Worm (Caenorhabditis elegans) whole organism, L2 larva: ENCODE data around the gene B0280.11.

Experiments
- C34F6.9 ChIP-seq: fragments of 150-350 bp; optimal IDR thresholded peaks from 2 replicates; lab custom pipeline; 2014; ENCODE audit warnings: missing biosample characterization, missing genetic modification characterization
- F13H6.1 ChIP-seq: sonication (generic microtip); optimal IDR thresholded peaks from 2 replicates; lab custom pipeline; 2016; ENCODE audit warnings: missing genetic modification characterization, missing compliant biosample characterization
- R02D3.7 ChIP-seq: fragments of 150-350 bp; optimal IDR thresholded peaks from 2 replicates; lab custom pipeline; 2014; ENCODE audit warnings: missing biosample characterization, missing genetic modification characterization
- Y55F3AM.14 ChIP-seq: fragments of 200-800 bp; sonication (Bioruptor generic); optimal IDR thresholded peaks from 2 replicates; lab custom pipeline; 2018; ENCODE audit warnings: mild to moderate bottlenecking, missing genetic modification characterization, missing compliant biosample characterization
- ZK546.5 ChIP-seq: sonication (generic microtip); optimal IDR thresholded peaks from 2 replicates; lab custom pipeline; 2017; ENCODE audit warnings: missing biosample characterization, missing genetic modification characterization
- alr-1 ChIP-seq: fragments of 150-350 bp; optimal IDR thresholded peaks from 2 replicates; lab custom pipeline; 2014; ENCODE audit warnings: missing biosample characterization, missing genetic modification characterization
- aly-2 ChIP-seq: fragments of 150-350 bp; optimal IDR thresholded peaks from 2 replicates; lab custom pipeline; 2014; ENCODE audit warnings: missing biosample characterization, missing genetic modification characterization
- ama-1 ChIP-seq: fragments of 150-350 bp; optimal IDR thresholded peaks from 2 replicates; lab custom pipeline; 2018; ENCODE audit warnings: inconsistent platforms
- blmp-1 ChIP-seq: sonication (generic microtip); optimal IDR thresholded peaks from 2 replicates; lab custom pipeline; 2017; ENCODE audit warnings: missing genetic modification characterization, mild to moderate bottlenecking, missing compliant biosample characterization, antibody characterized with exemption, moderate library complexity; ENCODE audit not compliant: insufficient read depth
- ceh-16 ChIP-seq: fragments of 150-350 bp; optimal IDR thresholded peaks from 2 replicates; lab custom pipeline; 2014; ENCODE audit warnings: missing biosample characterization, missing genetic modification characterization
- ceh-82 ChIP-seq: fragments of 150-350 bp; optimal IDR thresholded peaks from 2 replicates; lab custom pipeline; 2014; ENCODE audit warnings: missing biosample characterization, missing genetic modification characterization
- crh-2 ChIP-seq: sonication (generic microtip); optimal IDR thresholded peaks from 2 replicates; lab custom pipeline; 2017; ENCODE audit warnings: missing biosample characterization, missing genetic modification characterization
- dmd-4 ChIP-seq: sonication (generic microtip); optimal IDR thresholded peaks from 2 replicates; lab custom pipeline; 2017; ENCODE audit warnings: missing biosample characterization, missing genetic modification characterization
- egl-27 ChIP-seq: sonication (generic microtip); optimal IDR thresholded peaks from 3 replicates; lab custom pipeline; 2017; ENCODE audit warnings: missing biosample characterization, missing genetic modification reagents, missing genetic modification characterization
- elt-1 ChIP-seq: fragments of 150-350 bp; optimal IDR thresholded peaks from 2 replicates; lab custom pipeline; 2014; ENCODE audit warnings: missing biosample characterization, missing genetic modification characterization
- elt-3 ChIP-seq: sonication (generic microtip); optimal IDR thresholded peaks from 2 replicates; lab custom pipeline; 2017; ENCODE audit warnings: missing biosample characterization, missing genetic modification characterization
- fos-1 ChIP-seq: fragments of 150-350 bp; optimal IDR thresholded peaks from 2 replicates; lab custom pipeline; 2014; ENCODE audit warnings: missing biosample characterization, missing genetic modification characterization
- gmeb-1 ChIP-seq: fragments of 150-350 bp; optimal IDR thresholded peaks from 2 replicates; lab custom pipeline; 2014; ENCODE audit warnings: missing biosample characterization, missing genetic modification characterization
- lin-11 ChIP-seq: fragments of 150-350 bp; sonication (generic microtip); optimal IDR thresholded peaks from 2 replicates; lab custom pipeline; 2014; ENCODE audit warnings: missing biosample characterization, missing genetic modification characterization, inconsistent platforms, mixed read lengths
- lin-13 ChIP-seq: fragments of 150-350 bp; optimal IDR thresholded peaks from 2 replicates; lab custom pipeline; 2014; ENCODE audit warnings: missing biosample characterization, missing genetic modification reagents, missing genetic modification characterization
- lin-39 ChIP-seq: fragments of 150-350 bp; optimal IDR thresholded peaks from 2 replicates; lab custom pipeline; 2014; ENCODE audit warnings: missing biosample characterization, missing genetic modification reagents, missing genetic modification characterization
- mab-5 ChIP-seq: fragments of 150-350 bp; optimal IDR thresholded peaks from 2 replicates; lab custom pipeline; 2014; ENCODE audit warnings: missing biosample characterization, missing genetic modification characterization
- mbf-1 ChIP-seq: sonication (generic microtip); optimal IDR thresholded peaks from 2 replicates; lab custom pipeline; 2017; ENCODE audit warnings: missing biosample characterization, missing genetic modification characterization
- mdl-1 ChIP-seq, 2 experiments: fragments of 150-350 bp in 1 of 2; sonication (generic microtip) in 1 of 2; optimal IDR thresholded peaks; 2 replicates each; lab custom pipeline; 2017; ENCODE audit warnings: missing biosample characterization in 2 of 2, missing genetic modification characterization in 2 of 2
- nhr-11 ChIP-seq: fragments of 150-350 bp; optimal IDR thresholded peaks from 2 replicates; lab custom pipeline; 2014; ENCODE audit warnings: missing biosample characterization, missing genetic modification characterization
- nhr-129 ChIP-seq: fragments of 150-350 bp; optimal IDR thresholded peaks from 2 replicates; lab custom pipeline; 2014; ENCODE audit warnings: missing biosample characterization, missing genetic modification characterization
- nhr-21 ChIP-seq: fragments of 150-350 bp; optimal IDR thresholded peaks from 2 replicates; lab custom pipeline; 2014; ENCODE audit warnings: missing biosample characterization, missing genetic modification characterization
- nhr-237 ChIP-seq: fragments of 150-350 bp; optimal IDR thresholded peaks from 2 replicates; lab custom pipeline; 2014; ENCODE audit warnings: missing biosample characterization, missing genetic modification characterization
- nhr-25 ChIP-seq: fragments of 150-350 bp; sonication (generic microtip); optimal IDR thresholded peaks from 3 replicates; lab custom pipeline; 2014; ENCODE audit warnings: missing biosample characterization, missing genetic modification characterization
- nhr-6 ChIP-seq: fragments of 150-350 bp; optimal IDR thresholded peaks from 2 replicates; lab custom pipeline; 2014; ENCODE audit warnings: missing biosample characterization, missing genetic modification characterization
- nhr-77 ChIP-seq: fragments of 150-350 bp; optimal IDR thresholded peaks from 2 replicates; lab custom pipeline; 2014; ENCODE audit warnings: missing biosample characterization, missing genetic modification characterization
- peb-1 ChIP-seq: fragments of 150-350 bp; optimal IDR thresholded peaks from 2 replicates; lab custom pipeline; 2014; ENCODE audit warnings: missing biosample characterization, missing genetic modification characterization
- sem-4 ChIP-seq: fragments of 150-350 bp; optimal IDR thresholded peaks from 2 replicates; lab custom pipeline; 2014; ENCODE audit warnings: missing biosample characterization, missing genetic modification reagents, missing genetic modification characterization
- skn-1 ChIP-seq: sonication (generic microtip); optimal IDR thresholded peaks from 2 replicates; lab custom pipeline; 2017; ENCODE audit warnings: missing biosample characterization, missing genetic modification characterization
- sma-3 ChIP-seq: sonication (generic microtip); optimal IDR thresholded peaks from 2 replicates; lab custom pipeline; 2016; ENCODE audit warnings: missing genetic modification reagents, missing genetic modification characterization, missing compliant biosample characterization
- sma-9 ChIP-seq, 2 experiments: fragments of 150-350 bp in 1 of 2; sonication (generic microtip) in 1 of 2; optimal IDR thresholded peaks; 2 replicates each; lab custom pipeline; 2014 to 2016; ENCODE audit warnings: missing genetic modification characterization in 2 of 2, mild to moderate bottlenecking in 1 of 2, missing biosample characterization in 1 of 2, missing compliant biosample characterization in 1 of 2, missing genetic modification reagents in 1 of 2, moderate library complexity in 1 of 2
- snpc-4 ChIP-seq: fragments of 150-350 bp; optimal IDR thresholded peaks from 2 replicates; lab custom pipeline; 2014; ENCODE audit warnings: missing biosample characterization, missing genetic modification characterization
- unc-39 ChIP-seq: fragments of 150-350 bp; optimal IDR thresholded peaks from 2 replicates; lab custom pipeline; 2014; ENCODE audit warnings: missing biosample characterization, missing genetic modification characterization
- unc-62 ChIP-seq: fragments of 150-350 bp; optimal IDR thresholded peaks from 2 replicates; lab custom pipeline; 2014; ENCODE audit warnings: missing biosample characterization, missing genetic modification reagents, missing genetic modification characterization
- zag-1 ChIP-seq: fragments of 150-350 bp; optimal IDR thresholded peaks from 2 replicates; lab custom pipeline; 2014; ENCODE audit warnings: missing biosample characterization, missing genetic modification characterization
- ztf-1 ChIP-seq: fragments of 200-800 bp; sonication (Bioruptor generic); conservative IDR thresholded peaks from 2 replicates; pipeline ENCODE4 v1.3.6; 2022; ENCODE audit warnings: missing genetic modification characterization, missing compliant biosample characterization
- ztf-11 ChIP-seq: sonication (generic microtip); optimal IDR thresholded peaks from 2 replicates; lab custom pipeline; 2017; ENCODE audit warnings: missing biosample characterization, missing genetic modification characterization
- ztf-4 ChIP-seq: fragments of 150-350 bp; optimal IDR thresholded peaks from 2 replicates; lab custom pipeline; 2014; ENCODE audit warnings: missing biosample characterization, missing genetic modification characterization

The B0280.11 gene

DNA sequence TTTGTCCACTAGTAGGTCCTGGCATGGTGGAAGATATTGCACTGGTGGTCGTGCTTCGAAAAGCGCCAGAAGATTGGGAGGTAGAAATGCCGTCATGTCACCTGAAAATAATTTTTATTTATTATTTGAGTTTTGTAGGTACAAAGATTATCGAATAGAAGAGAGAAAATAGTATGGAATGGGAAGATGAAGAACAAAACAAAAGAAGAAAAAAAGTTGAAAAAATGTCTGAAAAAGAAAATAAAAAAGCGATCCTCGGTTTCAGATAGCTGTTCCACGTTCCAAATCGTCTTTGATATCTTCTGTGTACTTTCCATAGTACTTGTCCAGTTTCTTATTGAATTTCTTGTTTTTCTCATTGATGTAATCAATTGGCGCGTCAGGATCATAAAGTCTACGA is 23.0 kb upstream of the B0280.11 start, which contains the start of gene rnp-7:
Gene rnp-7, minus strand, starts transcription at position 101 of the 400 bp plus-strand sequence.
- TF ChIP-seq snpc-4 (tag; lab: Kevin White, UChicago) (no peak), ztf-1 (no peak), F13H6.1 (no peak), unc-39 (tag; lab: Kevin White, UChicago) (no peak), nhr-237 (tag; lab: Kevin White, UChicago) (no peak), peb-1 (tag; lab: Kevin White, UChicago) (no peak), sma-9 (GFP tag; optimal IDR thresholded peaks at IDR 0.05; lab: Kevin White, UChicago) (no peak), sma-9 (tag; optimal IDR thresholded peaks at IDR 0.05; lab: Kevin White, UChicago) (no peak), mab-5 (tag; lab: Kevin White, UChicago) (no peak), gmeb-1 (tag; lab: Kevin White, UChicago) (no peak), dmd-4 (tag; lab: Kevin White, UChicago) (no peak), R02D3.7 (tag; lab: Kevin White, UChicago) (no peak), elt-1 (no peak), lin-13 (GFP tag; lab: Kevin White, UChicago) (no peak), blmp-1 (tag; lab: Kevin White, UChicago) (no peak), sma-3 (GFP tag; lab: Kevin White, UChicago) (no peak), nhr-6 (tag; lab: Kevin White, UChicago) (no peak), crh-2 (tag; lab: Kevin White, UChicago) (no peak), skn-1 (tag; lab: Kevin White, UChicago) (no peak)

DNA sequence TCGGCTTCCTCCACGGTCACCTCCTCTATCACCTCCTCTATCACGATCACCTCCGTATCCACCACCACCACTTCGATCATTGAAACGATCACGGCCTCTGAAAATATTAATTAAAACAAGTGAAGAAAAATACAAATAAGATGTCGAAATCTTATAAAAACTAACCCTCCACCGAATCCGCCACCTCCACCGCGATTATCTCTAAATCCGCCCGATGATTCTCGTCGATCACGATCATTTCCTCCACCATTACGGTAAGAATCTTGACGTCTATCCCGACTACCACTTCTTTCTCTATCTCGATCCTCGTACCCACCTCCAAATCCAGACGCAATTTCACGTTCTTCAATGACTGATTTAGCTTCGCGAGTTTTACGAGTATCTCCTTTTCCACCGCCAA is 21.2 kb upstream of the B0280.11 start:
- TF ChIP-seq nhr-129: no peak
- no peak for TF ChIP-seq ceh-16 (tag; lab: Kevin White, UChicago)
- TF ChIP-seq aly-2 (tag; lab: Kevin White, UChicago): no peak
- no peak for TF ChIP-seq ztf-1
- TF ChIP-seq dmd-4 (tag; lab: Kevin White, UChicago): no peak
- no peak for TF ChIP-seq R02D3.7 (tag; lab: Kevin White, UChicago)
- no peak for TF ChIP-seq crh-2 (tag; lab: Kevin White, UChicago)
- TF ChIP-seq skn-1 (tag; lab: Kevin White, UChicago): no peak
- TF ChIP-seq ztf-11 (tag; lab: Kevin White, UChicago): no peak
- no peak for TF ChIP-seq Y55F3AM.14
- TF ChIP-seq nhr-25 (tag; lab: Kevin White, UChicago): no peak
- TF ChIP-seq lin-11 (tag; lab: Kevin White, UChicago): no peak
- no peak for TF ChIP-seq nhr-6 (tag; lab: Kevin White, UChicago)
- TF ChIP-seq peb-1 (tag; lab: Kevin White, UChicago): no peak
- no peak for TF ChIP-seq mbf-1 (tag; lab: Kevin White, UChicago)
- TF ChIP-seq gmeb-1 (tag; lab: Kevin White, UChicago): no peak
- TF ChIP-seq sma-9 (GFP tag; optimal IDR thresholded peaks at IDR 0.05; lab: Kevin White, UChicago): no peak
- TF ChIP-seq sma-9 (tag; optimal IDR thresholded peaks at IDR 0.05; lab: Kevin White, UChicago): no peak
- no peak for TF ChIP-seq unc-39 (tag; lab: Kevin White, UChicago)
- TF ChIP-seq, all 48 proteins: peak for 0

DNA sequence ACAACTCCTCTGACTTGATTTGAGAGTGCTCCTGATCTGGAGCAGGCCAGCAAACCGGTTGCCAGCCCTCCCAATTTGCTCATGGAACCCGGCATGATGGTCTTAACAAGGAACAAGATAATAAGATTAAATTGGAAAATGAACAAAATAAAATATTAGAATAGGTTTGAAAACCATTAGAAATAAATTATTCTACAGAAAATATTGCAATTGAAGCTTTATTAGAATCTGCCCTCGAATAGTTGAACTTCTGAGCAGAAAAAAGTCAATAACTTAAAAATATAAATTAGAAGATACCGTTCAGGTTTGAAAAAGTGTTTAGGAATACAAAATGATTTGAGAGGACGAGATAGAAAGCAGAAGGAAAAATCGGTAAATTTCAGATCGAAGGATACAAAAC is 20.6 kb upstream of the B0280.11 start, which contains the start of gene nuo-4:
Gene nuo-4, minus strand, starts transcription at position 101 of the 400 bp plus-strand sequence.
- TF ChIP-seq zag-1 (tag; lab: Kevin White, UChicago): no peak
- TF ChIP-seq C34F6.9 (tag; lab: Kevin White, UChicago): no peak
- TF ChIP-seq elt-1: no peak
- TF ChIP-seq lin-39 (tag; lab: Kevin White, UChicago): no peak
- TF ChIP-seq nhr-11 (tag; lab: Kevin White, UChicago): no peak
- no peak for TF ChIP-seq nhr-237 (tag; lab: Kevin White, UChicago)
- no peak for TF ChIP-seq fos-1 (tag; lab: Kevin White, UChicago)
- no peak for TF ChIP-seq nhr-6 (tag; lab: Kevin White, UChicago)
- no peak for TF ChIP-seq lin-11 (tag; lab: Kevin White, UChicago)
- TF ChIP-seq nhr-25 (tag; lab: Kevin White, UChicago): no peak
- TF ChIP-seq ama-1 (lab: Kevin White, UChicago): no peak
- no peak for TF ChIP-seq ceh-82 (tag; lab: Kevin White, UChicago)
- TF ChIP-seq dmd-4 (tag; lab: Kevin White, UChicago): no peak

DNA sequence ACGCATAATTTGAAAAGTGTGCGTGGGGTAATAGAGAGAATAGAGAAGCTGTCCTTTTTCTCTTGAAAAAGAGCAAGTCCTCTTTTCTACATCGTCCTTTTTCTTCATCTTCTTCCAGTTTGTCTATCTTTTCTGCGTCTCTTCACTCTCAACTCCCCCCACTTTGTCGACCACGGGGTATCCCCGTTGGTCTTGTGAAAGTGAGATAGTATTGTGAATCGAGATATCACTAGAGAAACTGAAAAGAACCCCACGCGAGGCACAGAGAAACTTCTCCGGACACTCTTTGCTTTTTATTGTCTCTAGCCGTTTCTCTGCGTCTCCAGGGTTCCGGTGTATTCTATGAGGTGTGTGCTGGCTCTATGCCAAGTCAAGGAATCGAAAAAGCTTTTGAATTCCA is 17.6 kb upstream of the B0280.11 start:
- TF ChIP-seq ceh-16 (tag; lab: Kevin White, UChicago): peak; percentile 76
- TF ChIP-seq zag-1 (tag; lab: Kevin White, UChicago): peak; percentile 93
- peak; percentile 96 for TF ChIP-seq nhr-6 (tag; lab: Kevin White, UChicago)
- TF ChIP-seq sem-4 (tag; lab: Kevin White, UChicago): peak; percentile 92
- peak; percentile 92 for TF ChIP-seq ztf-4 (tag; lab: Kevin White, UChicago)
- peak; percentile 98 for TF ChIP-seq sma-9 (GFP tag; optimal IDR thresholded peaks at IDR 0.05; lab: Kevin White, UChicago)
- peak; percentile 38 for TF ChIP-seq sma-9 (tag; optimal IDR thresholded peaks at IDR 0.05; lab: Kevin White, UChicago)
- no peak for TF ChIP-seq nhr-11 (tag; lab: Kevin White, UChicago)
- TF ChIP-seq ztf-11 (tag; lab: Kevin White, UChicago): peak; percentile 69
- peak; percentile 77 for TF ChIP-seq gmeb-1 (tag; lab: Kevin White, UChicago)
- TF ChIP-seq alr-1 (tag; lab: Kevin White, UChicago): no peak
- TF ChIP-seq ceh-82 (tag; lab: Kevin White, UChicago): no peak
- TF ChIP-seq mdl-1 (tag; optimal IDR thresholded peaks at IDR 0.05; lab: Kevin White, UChicago): peak; percentile 98 to 99
- TF ChIP-seq Y55F3AM.14: peak; percentile 87
- TF ChIP-seq nhr-237 (tag; lab: Kevin White, UChicago): no peak
- TF ChIP-seq aly-2 (tag; lab: Kevin White, UChicago): no peak
- peak; percentile 64 for TF ChIP-seq ZK546.5
- peak; percentile 52 for TF ChIP-seq unc-62 (GFP tag; lab: Kevin White, UChicago)
- TF ChIP-seq egl-27 (tag; lab: Kevin White, UChicago): peak; percentile 100
- TF ChIP-seq dmd-4 (tag; lab: Kevin White, UChicago): no peak
- TF ChIP-seq mab-5 (tag; lab: Kevin White, UChicago): peak; percentile 84
- no peak for TF ChIP-seq elt-3 (tag; lab: Kevin White, UChicago)
- TF ChIP-seq lin-11 (tag; lab: Kevin White, UChicago): peak; percentile 86
- TF ChIP-seq nhr-21 (tag; lab: Kevin White, UChicago): peak; percentile 93
- TF ChIP-seq skn-1 (tag; lab: Kevin White, UChicago): no peak
- TF ChIP-seq nhr-77 (tag; lab: Kevin White, UChicago): no peak
